Worm (Caenorhabditis elegans) whole organism, L4/young adult: ENCODE data around the gene mua-6.

Experiments used
- W03F9.2 ChIP-seq: fragments of 150-350 bp; optimal IDR thresholded peaks from 2 replicates; lab custom pipeline; 2014; ENCODE audit warnings: missing biosample characterization, missing genetic modification characterization
- dao-5 ChIP-seq: sonication (generic microtip); optimal IDR thresholded peaks from 2 replicates; lab custom pipeline; 2016; ENCODE audit warnings: missing genotype, missing genetic modification characterization, moderate library complexity, missing compliant biosample characterization

DNA sequence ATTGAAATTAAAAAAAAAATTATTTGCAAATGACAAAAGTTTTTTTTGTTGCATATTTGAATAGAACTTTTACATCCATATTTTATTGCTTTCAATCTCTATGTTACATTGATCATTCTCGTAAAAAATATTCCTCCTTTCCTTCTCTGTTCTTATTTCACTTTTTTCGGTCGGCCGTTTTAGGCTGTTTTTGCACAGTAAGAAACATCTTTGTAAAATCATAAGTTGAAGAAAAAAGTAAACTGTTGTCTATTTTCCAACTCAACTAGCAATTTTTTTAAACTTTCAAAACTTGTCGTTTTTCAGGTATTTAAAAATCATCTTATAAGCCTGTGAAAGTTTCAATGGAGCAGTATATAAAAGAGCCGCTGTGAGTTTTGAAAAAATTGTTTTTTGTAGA lies 36.9 kb downstream of the mua-6 start, which contains the start of gene F23A7.5:
- no peak for TF ChIP-seq dao-5 (tag; lab: Kevin White, UChicago)
- no peak for TF ChIP-seq W03F9.2 (tag; lab: Kevin White, UChicago)
